Fruit fly (Drosophila melanogaster): ENCODE data around the gene CG7963.

DNA sequence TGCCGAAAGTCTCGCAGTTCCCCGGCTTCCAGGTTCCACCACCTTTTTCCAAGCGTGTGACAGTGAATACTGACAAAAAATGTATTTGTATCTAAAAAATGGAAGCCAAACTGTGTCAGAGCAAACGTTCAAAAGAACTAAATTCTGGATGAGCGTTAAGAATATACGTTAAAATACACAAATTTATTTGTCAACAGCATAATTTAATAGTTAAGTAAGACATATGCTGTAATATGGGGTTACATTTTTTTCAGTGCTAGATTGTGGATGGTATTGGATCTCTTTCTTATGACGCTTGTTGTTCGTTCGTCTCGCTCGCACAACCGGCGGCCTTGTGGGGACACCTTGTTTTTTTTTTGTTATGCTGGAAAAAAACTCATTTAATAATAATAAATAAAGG is 7.0 kb upstream of the CG7963 start:
- TF ChIP-seq CG14655 (GFP tag; optimal IDR thresholded peaks at IDR 0.05): no peak
- TF ChIP-seq Pif1B (GFP tag; optimal IDR thresholded peaks at IDR 0.05): peak; percentile 91
- peak; percentile 67 for TF ChIP-seq rn (GFP tag; IDR thresholded peaks at IDR 0.05)
